Worm (Caenorhabditis elegans) whole organism, late embryonic: ENCODE measurements around the gene oac-7.

Experiments
- C08G9.2 ChIP-seq: sonication (generic microtip); optimal IDR thresholded peaks from 2 replicates; lab custom pipeline; 2016; ENCODE audit warnings: mild to moderate bottlenecking, missing genetic modification characterization, moderate library complexity, missing compliant biosample characterization
- K02D7.2 ChIP-seq: sonication (generic microtip); optimal IDR thresholded peaks from 2 replicates; lab custom pipeline; 2017; ENCODE audit warnings: mild to moderate bottlenecking, missing genetic modification characterization, missing compliant biosample characterization
- K09A11.1 ChIP-seq: sonication (generic microtip); optimal IDR thresholded peaks from 2 replicates; lab custom pipeline; 2017; ENCODE audit warnings: antibody characterized with exemption, mild to moderate bottlenecking, missing genetic modification characterization, missing compliant biosample characterization; ENCODE audit not compliant: insufficient read depth
- ceh-24 ChIP-seq: sonication (generic microtip); optimal IDR thresholded peaks from 2 replicates; lab custom pipeline; 2016; ENCODE audit warnings: mild to moderate bottlenecking, missing genetic modification characterization, missing compliant biosample characterization
- ceh-30 ChIP-seq: fragments of 150-350 bp; optimal IDR thresholded peaks from 2 replicates; lab custom pipeline; 2014; ENCODE audit warnings: missing biosample characterization, missing genetic modification characterization
- ceh-31 ChIP-seq: sonication (generic microtip); optimal IDR thresholded peaks from 2 replicates; lab custom pipeline; 2016; ENCODE audit warnings: missing genetic modification characterization, missing compliant biosample characterization
- ceh-34 ChIP-seq: sonication (generic microtip); optimal IDR thresholded peaks from 2 replicates; lab custom pipeline; 2016; ENCODE audit warnings: mild to moderate bottlenecking, missing genetic modification characterization, missing compliant biosample characterization
- ceh-6 ChIP-seq: fragments of 200-800 bp; sonication (Bioruptor generic); optimal IDR thresholded peaks from 2 replicates; lab custom pipeline; 2018; ENCODE audit warnings: mild to moderate bottlenecking, missing genetic modification characterization, missing compliant biosample characterization
- ceh-9 ChIP-seq: sonication (generic microtip); optimal IDR thresholded peaks from 2 replicates; lab custom pipeline; 2016; ENCODE audit warnings: mild to moderate bottlenecking, missing genetic modification characterization, inconsistent platforms, missing compliant biosample characterization
- che-1 ChIP-seq: sonication (generic microtip); optimal IDR thresholded peaks from 2 replicates; lab custom pipeline; 2016; ENCODE audit warnings: mild to moderate bottlenecking, missing genetic modification characterization, missing compliant biosample characterization
- dmd-4 ChIP-seq: sonication (generic microtip); optimal IDR thresholded peaks from 2 replicates; lab custom pipeline; 2016; ENCODE audit warnings: borderline replicate concordance, missing genetic modification characterization, missing compliant biosample characterization
- dve-1 ChIP-seq: sonication (generic microtip); optimal IDR thresholded peaks from 2 replicates; lab custom pipeline; 2017; ENCODE audit warnings: antibody characterized with exemption, mild to moderate bottlenecking, missing genetic modification characterization, missing compliant biosample characterization
- elt-4 ChIP-seq: sonication (generic microtip); optimal IDR thresholded peaks from 2 replicates; lab custom pipeline; 2016; ENCODE audit warnings: missing genetic modification characterization, missing compliant biosample characterization
- eyg-1 ChIP-seq: sonication (generic microtip); optimal IDR thresholded peaks from 2 replicates; lab custom pipeline; 2016; ENCODE audit warnings: missing genotype, missing genetic modification characterization, missing compliant biosample characterization
- fax-1 ChIP-seq: sonication (generic microtip); optimal IDR thresholded peaks from 2 replicates; lab custom pipeline; 2016; ENCODE audit warnings: missing genotype, missing genetic modification characterization, missing compliant biosample characterization
- fkh-6 ChIP-seq: sonication (generic microtip); optimal IDR thresholded peaks from 2 replicates; lab custom pipeline; 2016; ENCODE audit warnings: missing genetic modification characterization, missing compliant biosample characterization
- gmeb-2 ChIP-seq: sonication (generic microtip); optimal IDR thresholded peaks from 2 replicates; lab custom pipeline; 2016; ENCODE audit warnings: missing genetic modification characterization, inconsistent platforms, missing compliant biosample characterization
- hlh-15 ChIP-seq: sonication (generic microtip); optimal IDR thresholded peaks from 2 replicates; lab custom pipeline; 2016; ENCODE audit warnings: missing genetic modification characterization, missing compliant biosample characterization
- hlh-30 ChIP-seq: sonication (generic microtip); optimal IDR thresholded peaks from 2 replicates; lab custom pipeline; 2017; ENCODE audit warnings: antibody characterized with exemption, missing genetic modification characterization, missing compliant biosample characterization; ENCODE audit not compliant: insufficient read depth
- lin-11 ChIP-seq: fragments of 200-800 bp; sonication (Bioruptor generic); optimal IDR thresholded peaks from 2 replicates; lab custom pipeline; 2018; ENCODE audit warnings: mild to moderate bottlenecking, missing genetic modification characterization, missing compliant biosample characterization
- mec-3 ChIP-seq: sonication (generic microtip); optimal IDR thresholded peaks from 2 replicates; lab custom pipeline; 2016; ENCODE audit warnings: borderline replicate concordance, missing genetic modification characterization, missing compliant biosample characterization
- nhr-232 ChIP-seq: sonication (generic microtip); optimal IDR thresholded peaks from 2 replicates; lab custom pipeline; 2016; ENCODE audit warnings: missing genetic modification characterization, missing compliant biosample characterization
- npax-4 ChIP-seq: sonication (generic microtip); optimal IDR thresholded peaks from 2 replicates; lab custom pipeline; 2016; ENCODE audit warnings: missing genetic modification characterization, missing compliant biosample characterization
- odd-2 ChIP-seq: sonication (generic microtip); optimal IDR thresholded peaks from 2 replicates; lab custom pipeline; 2017; ENCODE audit warnings: antibody characterized with exemption, mild to moderate bottlenecking, missing genetic modification characterization, missing compliant biosample characterization
- pag-3 ChIP-seq: sonication (generic microtip); optimal IDR thresholded peaks from 2 replicates; lab custom pipeline; 2016; ENCODE audit warnings: missing compliant biosample characterization, missing genetic modification characterization, borderline replicate concordance
- pat-9 ChIP-seq: fragments of 200-800 bp; sonication (Bioruptor generic); optimal IDR thresholded peaks from 2 replicates; lab custom pipeline; 2018; ENCODE audit warnings: mild to moderate bottlenecking, missing genetic modification characterization, moderate library complexity, missing compliant biosample characterization
- pax-1 ChIP-seq: fragments of 150-350 bp; optimal IDR thresholded peaks from 2 replicates; lab custom pipeline; 2014; ENCODE audit warnings: missing biosample characterization, missing genetic modification characterization
- pha-2 ChIP-seq: sonication (generic microtip); optimal IDR thresholded peaks from 2 replicates; lab custom pipeline; 2017; ENCODE audit warnings: mild to moderate bottlenecking, missing genetic modification characterization, missing compliant biosample characterization
- pqm-1 ChIP-seq: sonication (generic microtip); optimal IDR thresholded peaks from 2 replicates; lab custom pipeline; 2016; ENCODE audit warnings: missing genetic modification characterization, missing compliant biosample characterization
- rnt-1 ChIP-seq: sonication (generic microtip); optimal IDR thresholded peaks from 2 replicates; lab custom pipeline; 2016; ENCODE audit warnings: missing genetic modification characterization, missing compliant biosample characterization
- sdc-2 ChIP-seq: sonication (generic microtip); optimal IDR thresholded peaks from 2 replicates; lab custom pipeline; 2016; ENCODE audit warnings: missing genotype, missing genetic modification characterization, missing compliant biosample characterization
- syd-9 ChIP-seq: sonication (generic microtip); optimal IDR thresholded peaks from 2 replicates; lab custom pipeline; 2016; ENCODE audit warnings: mild to moderate bottlenecking, missing genetic modification characterization, moderate library complexity, missing compliant biosample characterization
- tbx-2 ChIP-seq: sonication (generic microtip); optimal IDR thresholded peaks from 2 replicates; lab custom pipeline; 2016; ENCODE audit warnings: missing genetic modification characterization, missing compliant biosample characterization
- tbx-7 ChIP-seq: sonication (generic microtip); optimal IDR thresholded peaks from 2 replicates; lab custom pipeline; 2016; ENCODE audit warnings: missing genotype, missing genetic modification characterization, missing compliant biosample characterization
- unc-3 ChIP-seq, 2 experiments: fragments of 200-800 bp in 1 of 2; sonication (Bioruptor generic) in 1 of 2; sonication (generic microtip) in 1 of 2; conservative IDR thresholded peaks in 1 of 2; optimal IDR thresholded peaks in 1 of 2; 2 replicates each; pipeline versions ENCODE4 v1.3.6 to Lab custom; 2016 to 2022; ENCODE audit warnings: missing compliant biosample characterization in 2 of 2, missing genetic modification characterization in 2 of 2, missing genetic modification reagents in 1 of 2
- unc-42 ChIP-seq: sonication (generic microtip); optimal IDR thresholded peaks from 2 replicates; lab custom pipeline; 2016; ENCODE audit warnings: missing genotype, missing genetic modification characterization, missing compliant biosample characterization
- unc-86 ChIP-seq: sonication (generic microtip); optimal IDR thresholded peaks from 2 replicates; lab custom pipeline; 2016; ENCODE audit warnings: missing genetic modification characterization, missing compliant biosample characterization

oac-7 gene

ce11 chrV:16309523-16309922 is at the start of gene oac-7:
Gene oac-7 (plus strand): TSS chrV:16309805.
- no peak for TF ChIP-seq unc-86
- TF ChIP-seq odd-2: no peak
- TF ChIP-seq unc-3 (GFP tag; conservative IDR thresholded peaks at IDR 0.05; lab: Robert Waterston, UW): no peak
- no peak for TF ChIP-seq unc-3 (tag; optimal IDR thresholded peaks at IDR 0.05; lab: Kevin White, UChicago)
- TF ChIP-seq pax-1 (tag; lab: Kevin White, UChicago): no peak
- TF ChIP-seq pat-9: no peak
- no peak for TF ChIP-seq K02D7.2 (tag; lab: Kevin White, UChicago)
- no peak for TF ChIP-seq pha-2
- TF ChIP-seq hlh-30 (tag; lab: Kevin White, UChicago): no peak
- no peak for TF ChIP-seq sdc-2 (tag; lab: Kevin White, UChicago)
- no peak for TF ChIP-seq ceh-30 (tag; lab: Kevin White, UChicago)
- TF ChIP-seq npax-4 (tag; lab: Kevin White, UChicago): no peak
- TF ChIP-seq gmeb-2 (tag; lab: Kevin White, UChicago): no peak
- no peak for TF ChIP-seq che-1 (tag; lab: Kevin White, UChicago)
- no peak for TF ChIP-seq lin-11 (tag; lab: Kevin White, UChicago)
- TF ChIP-seq, all 69 proteins: peak for 0

ce11 chrV:16266514-16266913 is 43.1 kb upstream of the oac-7 start, which contains the start of gene T13F3.4:
Gene T13F3.4 (minus strand): TSS chrV:16266614.
- no peak for TF ChIP-seq ceh-34 (tag; lab: Kevin White, UChicago)
- TF ChIP-seq hlh-15 (tag; lab: Kevin White, UChicago): no peak
- TF ChIP-seq npax-4 (tag; lab: Kevin White, UChicago): no peak
- TF ChIP-seq unc-42 (tag; lab: Kevin White, UChicago): no peak
- no peak for TF ChIP-seq nhr-232 (tag; lab: Kevin White, UChicago)
- no peak for TF ChIP-seq ceh-9 (tag; lab: Kevin White, UChicago)

ce11 chrV:16269556-16269955 is 40.0 kb upstream of the oac-7 start, which contains the start of the genes fbxa-2 and T13F3.8:
Gene fbxa-2 (minus strand): TSS chrV:16269656.
Gene T13F3.8 (plus strand): TSS chrV:16269800.
- TF ChIP-seq ceh-34 (tag; lab: Kevin White, UChicago): no peak
- no peak for TF ChIP-seq pag-3 (tag; lab: Kevin White, UChicago)
- TF ChIP-seq ceh-6 (GFP tag; lab: Kevin White, UChicago): no peak
- TF ChIP-seq tbx-7 (tag; lab: Kevin White, UChicago): no peak
- TF ChIP-seq K09A11.1 (tag; lab: Kevin White, UChicago): no peak
- no peak for TF ChIP-seq nhr-232 (tag; lab: Kevin White, UChicago)
- no peak for TF ChIP-seq pat-9
- TF ChIP-seq dve-1 (tag; lab: Kevin White, UChicago): no peak
- no peak for TF ChIP-seq pax-1 (tag; lab: Kevin White, UChicago)
- no peak for TF ChIP-seq rnt-1 (tag; lab: Kevin White, UChicago)
- TF ChIP-seq pqm-1 (tag; lab: Kevin White, UChicago): no peak
- no peak for TF ChIP-seq ceh-31 (tag; lab: Kevin White, UChicago)
- TF ChIP-seq mec-3 (tag; lab: Kevin White, UChicago): no peak
- TF ChIP-seq fkh-6 (tag; lab: Kevin White, UChicago): no peak
- no peak for TF ChIP-seq syd-9 (tag; lab: Kevin White, UChicago)
- no peak for TF ChIP-seq unc-86
- no peak for TF ChIP-seq ceh-30 (tag; lab: Kevin White, UChicago)
- TF ChIP-seq elt-4 (tag; lab: Kevin White, UChicago): no peak
- no peak for TF ChIP-seq C08G9.2 (tag; lab: Kevin White, UChicago)

ce11 chrV:16271121-16271520 is 38.5 kb upstream of the oac-7 start, which contains the start of gene T13F3.6:
Gene T13F3.6 (minus strand): TSS chrV:16271221.
- TF ChIP-seq odd-2: no peak
- TF ChIP-seq ceh-24: no peak
- no peak for TF ChIP-seq dmd-4
- TF ChIP-seq sdc-2 (tag; lab: Kevin White, UChicago): no peak
- no peak for TF ChIP-seq fax-1 (tag; lab: Kevin White, UChicago)
- no peak for TF ChIP-seq tbx-2 (tag; lab: Kevin White, UChicago)
- no peak for TF ChIP-seq che-1 (tag; lab: Kevin White, UChicago)
- no peak for TF ChIP-seq eyg-1 (tag; lab: Kevin White, UChicago)
